Fruit fly (Drosophila melanogaster): ENCODE data around the gene Socs16D.
A peak's percentile ranks its signal among the peaks of the same experiment; 100 is the strongest.

- TF ChIP-seq OdsH (GFP tag; optimal IDR thresholded peaks at IDR 0.05) (no peak), psq (GFP tag; optimal IDR thresholded peaks at IDR 0.05) (peak; percentile 97), pan (optimal IDR thresholded peaks at IDR 0.05) (no peak), jim (GFP tag; optimal IDR thresholded peaks at IDR 0.05) (no peak), HLH106 (tag; optimal IDR thresholded peaks at IDR 0.05) (no peak), Vsx2 (GFP tag; optimal IDR thresholded peaks at IDR 0.05; ENCODE audit: partially characterized antibody) (no peak), N (GFP tag; optimal IDR thresholded peaks at IDR 0.05) (no peak), Abd-B (GFP tag; optimal IDR thresholded peaks at IDR 0.05) (no peak), Hnf4 (GFP tag; optimal IDR thresholded peaks at IDR 0.05) (no peak), dsf (GFP tag; optimal IDR thresholded peaks at IDR 0.05; ENCODE audit: borderline replicate concordance) (no peak), Myc (optimal IDR thresholded peaks at IDR 0.05) (no peak)
These were observed 5.0 kb upstream of the Socs16D start for dm6 chrX:17832163-17833014.
